Worm (Caenorhabditis elegans) whole organism, L4/young adult: ENCODE data around the gene atg-7.
A peak's percentile ranks its signal among the peaks of the same experiment; 100 is the strongest.

ENCODE experiments used
- W03F9.2 ChIP-seq: fragments of 150-350 bp; optimal IDR thresholded peaks from 2 replicates; lab custom pipeline; 2014; ENCODE audit warnings: missing biosample characterization, missing genetic modification characterization
- dao-5 ChIP-seq: sonication (generic microtip); optimal IDR thresholded peaks from 2 replicates; lab custom pipeline; 2016; ENCODE audit warnings: missing genotype, missing genetic modification characterization, moderate library complexity, missing compliant biosample characterization
- him-1 ChIP-seq: sonication (generic microtip); optimal IDR thresholded peaks from 2 replicates; lab custom pipeline; 2016; ENCODE audit warnings: missing genotype, missing genetic modification reagents, missing genetic modification characterization, missing compliant biosample characterization

The atg-7 gene

DNA sequence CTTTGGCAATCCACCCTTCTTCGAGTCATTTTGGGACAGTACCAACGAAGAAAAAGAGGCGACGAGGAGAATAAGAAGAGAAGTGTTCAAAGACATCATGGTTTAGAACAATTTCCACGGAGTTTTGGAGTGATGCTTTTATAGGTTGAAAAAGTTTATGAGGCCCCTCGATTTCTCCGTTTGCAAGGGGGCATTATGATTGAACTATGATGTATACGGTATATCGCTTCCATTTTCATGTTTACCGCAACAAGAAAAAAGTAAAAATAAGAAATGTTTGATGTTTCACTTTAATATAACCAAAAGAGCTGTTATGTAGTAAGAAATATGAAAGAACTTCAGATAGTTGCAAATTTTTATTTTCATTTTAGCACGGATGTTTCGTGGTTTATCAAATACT is 20.5 kb upstream of the atg-7 start, which contains the start of gene srlf-18:
Gene srlf-18, minus strand, starts transcription at position 101 of the 400 bp plus-strand sequence.
- TF ChIP-seq dao-5 (no peak), W03F9.2 (tag; lab: Kevin White, UChicago) (no peak), him-1 (tag; lab: Kevin White, UChicago) (no peak)

DNA sequence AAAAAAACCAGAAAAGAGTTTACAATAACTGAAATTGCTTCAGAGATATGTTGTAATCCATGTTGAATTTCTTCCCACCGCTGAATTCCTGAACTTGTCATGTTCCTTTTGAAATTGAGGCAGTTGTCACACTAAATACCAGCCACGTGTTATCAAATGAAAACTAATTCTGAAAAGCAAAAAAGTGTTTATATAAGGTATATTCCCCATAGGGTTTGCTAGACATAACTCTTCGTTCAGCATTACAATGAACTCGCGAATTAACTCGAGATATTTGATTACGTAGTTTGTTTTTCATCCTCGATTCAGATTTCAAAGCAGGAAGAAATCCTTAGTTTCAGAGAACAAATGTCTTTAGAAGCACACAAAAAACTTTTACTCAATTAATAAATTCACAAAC is 19.4 kb upstream of the atg-7 start, which contains the start of gene str-3:
Gene str-3, minus strand, starts transcription at position 101 of the 400 bp plus-strand sequence.
- no peak for TF ChIP-seq dao-5
- TF ChIP-seq W03F9.2 (tag; lab: Kevin White, UChicago): no peak
- TF ChIP-seq him-1 (tag; lab: Kevin White, UChicago): no peak

DNA sequence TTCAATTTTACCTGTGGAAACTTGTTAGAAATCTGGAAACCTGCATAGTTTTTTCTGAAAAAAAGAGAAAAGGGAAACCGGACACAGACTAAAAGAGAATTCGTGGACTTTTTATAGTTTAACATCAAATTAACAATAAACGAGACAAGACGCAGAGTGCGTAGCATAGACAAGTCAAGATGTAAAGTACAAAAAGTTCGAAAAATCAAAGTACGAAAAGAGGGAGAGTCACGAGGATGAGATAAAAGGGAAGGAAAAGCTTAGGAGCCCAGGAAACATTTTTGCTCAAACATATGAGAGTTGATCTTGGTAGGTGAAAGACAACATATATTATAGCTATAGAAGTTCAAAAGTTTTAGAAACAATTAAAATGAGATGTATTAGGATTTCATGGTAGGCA is 16.9 kb upstream of the atg-7 start, which contains the start of gene M7.12:
Gene M7.12, minus strand, starts transcription at position 188 of the 400 bp plus-strand sequence.
- TF ChIP-seq him-1 (tag; lab: Kevin White, UChicago): no peak
- no peak for TF ChIP-seq W03F9.2 (tag; lab: Kevin White, UChicago)
- no peak for TF ChIP-seq dao-5

DNA sequence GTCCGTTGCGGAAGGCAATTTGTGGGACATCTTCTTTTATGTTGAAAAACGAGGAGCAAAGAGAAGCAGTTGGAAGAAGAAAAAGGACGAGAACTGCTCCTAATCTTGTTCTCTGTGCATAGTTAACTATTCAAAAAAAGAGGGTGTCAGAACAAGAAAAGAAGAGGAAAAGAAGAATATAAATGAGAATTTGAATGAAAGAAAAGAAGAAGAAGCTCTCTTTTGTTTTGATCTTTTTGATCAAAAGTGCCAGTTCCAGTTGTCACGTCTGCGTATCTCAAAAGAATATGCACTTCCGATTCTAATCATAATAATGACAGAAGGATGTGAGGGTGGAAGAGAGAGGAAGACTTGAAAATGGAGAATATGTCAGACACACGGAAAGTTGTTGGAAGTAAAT is 14.1 kb upstream of the atg-7 start, which contains the start of gene M7.8:
Gene M7.8, minus strand, starts transcription at position 112 of the 400 bp plus-strand sequence.
- TF ChIP-seq W03F9.2 (tag; lab: Kevin White, UChicago) (no peak), dao-5 (no peak), him-1 (tag; lab: Kevin White, UChicago) (no peak)

DNA sequence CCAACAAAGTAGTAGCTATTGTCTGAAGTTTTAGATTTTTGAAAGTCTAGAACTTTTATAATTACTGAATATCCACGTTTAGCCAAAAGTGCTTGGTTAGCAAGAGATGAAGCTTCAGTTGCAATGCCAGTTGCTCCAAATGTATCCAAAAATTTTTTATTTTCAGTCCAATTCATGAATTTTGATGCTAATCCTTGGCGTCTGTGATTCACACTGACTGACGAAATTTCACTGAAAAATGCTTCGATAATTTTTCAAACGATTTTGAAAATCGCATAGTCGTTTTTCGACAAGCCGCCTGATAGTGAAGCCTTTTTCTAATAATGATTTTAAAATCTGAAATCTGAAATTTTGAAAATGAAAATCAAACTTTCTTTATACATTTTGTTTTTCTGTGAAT is 13.2 kb upstream of the atg-7 start:
- TF ChIP-seq W03F9.2 (tag; lab: Kevin White, UChicago): no peak
- TF ChIP-seq dao-5: no peak
- TF ChIP-seq him-1 (tag; lab: Kevin White, UChicago): no peak

DNA sequence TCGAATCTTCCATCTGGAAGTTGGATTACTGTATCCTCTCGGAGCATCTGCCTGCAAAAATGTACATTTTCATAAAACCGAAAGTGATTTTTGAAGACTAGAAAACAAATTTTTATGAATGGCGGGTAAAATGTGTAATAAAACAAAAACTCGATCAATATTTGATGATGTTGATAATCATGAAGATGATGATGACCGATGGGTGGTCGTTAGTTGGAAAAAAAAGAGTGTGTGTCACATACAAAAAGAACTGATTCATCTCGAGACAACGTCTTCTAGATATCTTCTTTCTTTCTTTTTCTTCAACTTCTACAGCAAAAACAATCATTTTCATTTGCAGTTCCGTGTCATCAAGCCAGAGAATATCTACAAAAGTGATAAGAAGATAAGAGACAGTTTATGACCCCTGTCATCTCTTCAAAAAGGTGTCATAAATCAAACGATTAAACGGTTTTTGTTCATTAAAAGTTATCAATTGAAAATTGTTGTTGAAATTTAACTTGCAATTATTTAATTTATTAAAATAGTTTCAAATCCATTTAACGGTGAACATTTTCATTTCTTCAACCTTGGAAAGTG is 11.7 kb upstream of the atg-7 start, which contains the start of gene bcc-1:
Gene bcc-1, minus strand, starts transcription at position 51 of the 579 bp plus-strand sequence.
- no peak for TF ChIP-seq dao-5
- no peak for TF ChIP-seq him-1 (tag; lab: Kevin White, UChicago)
- no peak for TF ChIP-seq W03F9.2 (tag; lab: Kevin White, UChicago)

DNA sequence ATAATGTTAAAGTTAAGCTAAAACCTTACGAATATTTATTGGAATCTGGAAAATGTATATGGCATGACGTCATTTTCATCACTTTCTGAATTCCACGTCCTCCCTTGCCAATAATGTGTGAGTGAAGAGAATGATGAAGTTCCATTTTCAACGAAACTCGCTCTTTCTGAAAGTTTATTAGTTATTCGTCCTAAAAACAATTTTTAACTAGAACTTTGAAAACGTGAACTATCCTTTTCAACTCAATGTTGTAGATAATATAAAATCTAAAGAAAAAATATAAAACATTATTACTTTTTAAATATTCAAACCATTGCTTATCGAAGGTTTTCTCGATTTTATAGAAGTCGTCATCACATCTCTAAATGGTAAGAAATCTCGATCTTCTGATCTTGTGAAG is 8.7 kb upstream of the atg-7 start, which contains the start of gene M7.7:
Gene M7.7, plus strand, starts transcription at position 301 of the 400 bp plus-strand sequence.
- no peak for TF ChIP-seq him-1 (tag; lab: Kevin White, UChicago)
- TF ChIP-seq dao-5: no peak
- TF ChIP-seq W03F9.2 (tag; lab: Kevin White, UChicago): no peak

DNA sequence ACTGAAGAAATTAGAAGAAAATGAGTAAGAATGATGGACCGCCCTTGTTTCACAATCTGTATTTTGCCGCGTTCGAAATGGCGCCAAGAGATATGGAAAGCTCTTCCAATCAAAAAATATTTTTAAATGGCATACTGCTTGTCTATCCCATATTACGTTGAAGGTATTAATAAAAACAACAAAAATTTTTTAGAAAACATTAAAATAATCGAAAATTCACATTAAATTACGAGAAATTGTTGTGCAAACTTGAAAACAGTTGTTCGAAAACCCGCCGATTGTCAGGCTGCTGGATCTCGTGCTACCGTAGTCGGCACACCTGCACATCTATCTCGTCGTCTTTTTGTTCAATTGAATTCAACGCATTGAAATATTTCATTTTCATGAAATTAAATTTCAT is 2.8 kb upstream of the atg-7 start, which contains the start of gene klc-1:
Gene klc-1, plus strand, starts transcription at position 127 of the 400 bp plus-strand sequence.
- TF ChIP-seq W03F9.2 (tag; lab: Kevin White, UChicago) (no peak), him-1 (tag; lab: Kevin White, UChicago) (no peak), dao-5 (no peak)

DNA sequence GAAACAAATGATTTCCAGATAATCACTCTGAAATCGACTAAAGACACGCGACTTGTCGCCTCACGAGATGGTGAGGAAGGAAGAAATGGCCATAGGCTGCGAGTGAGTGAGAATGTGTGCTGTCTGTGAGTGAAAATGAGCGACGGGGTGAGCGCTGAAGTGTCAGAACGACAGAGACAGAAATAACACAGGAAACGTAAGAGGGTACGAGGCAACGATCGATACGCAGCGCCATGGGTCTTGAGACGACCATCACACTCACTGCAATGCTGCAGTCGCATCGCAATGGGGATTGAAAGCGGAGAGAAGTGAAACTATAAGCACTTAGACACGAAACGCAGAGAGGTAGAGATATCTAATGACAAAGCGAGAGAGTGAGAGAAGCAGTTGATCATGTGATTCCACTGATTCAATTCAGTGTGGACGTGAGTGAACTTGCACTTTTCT is 2.0 kb upstream of the atg-7 start:
- TF ChIP-seq W03F9.2 (tag; lab: Kevin White, UChicago) (peak; percentile 70), him-1 (tag; lab: Kevin White, UChicago) (peak; percentile 90), dao-5 (peak; percentile 52)

DNA sequence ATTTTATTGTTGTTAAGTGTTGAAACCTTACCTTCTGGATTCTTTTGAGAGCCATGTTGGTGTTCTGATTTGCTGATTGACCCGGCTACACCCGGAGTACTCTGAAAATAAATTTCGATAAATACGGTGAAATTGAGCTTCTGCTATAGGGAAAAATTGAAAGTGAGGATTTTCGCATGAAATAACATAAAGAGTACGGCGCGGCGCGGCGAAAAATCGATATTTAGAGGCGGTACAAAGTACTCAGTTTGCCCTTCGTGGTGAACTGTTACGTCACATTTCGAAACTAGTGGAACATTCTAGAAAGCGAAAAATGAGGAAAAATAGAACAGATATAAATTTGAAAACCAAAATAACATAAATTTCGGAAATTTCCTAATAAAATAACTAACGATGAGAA is 1.3 kb upstream of the atg-7 start, which contains the start of gene let-70:
Gene let-70, minus strand, starts transcription at position 101 of the 400 bp plus-strand sequence.
- no peak for TF ChIP-seq W03F9.2 (tag; lab: Kevin White, UChicago)
- no peak for TF ChIP-seq dao-5
- TF ChIP-seq him-1 (tag; lab: Kevin White, UChicago): no peak

DNA sequence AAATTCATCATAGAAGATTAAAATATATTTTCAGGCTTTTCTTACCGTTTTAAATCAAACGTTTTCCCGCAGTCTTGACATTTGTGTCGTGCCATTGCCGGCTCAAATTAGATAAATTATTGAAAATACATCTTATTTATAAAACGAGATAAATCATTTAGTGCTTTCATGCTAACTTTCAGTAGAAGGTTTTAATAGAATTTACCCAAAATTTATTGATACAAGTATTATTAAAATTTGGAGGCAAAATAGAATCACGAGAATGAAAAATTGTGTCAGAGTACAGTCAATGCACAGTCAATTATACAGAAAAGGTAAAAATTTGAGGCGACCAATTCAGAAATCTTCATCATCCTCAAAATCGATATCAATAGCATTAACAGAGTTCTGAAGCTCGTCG is 2.4 kb downstream of the atg-7 start, which contains the start of gene Y5F2A.4:
Gene Y5F2A.4, minus strand, starts transcription at position 101 of the 400 bp plus-strand sequence.
- TF ChIP-seq him-1 (tag; lab: Kevin White, UChicago): no peak
- no peak for TF ChIP-seq W03F9.2 (tag; lab: Kevin White, UChicago)

DNA sequence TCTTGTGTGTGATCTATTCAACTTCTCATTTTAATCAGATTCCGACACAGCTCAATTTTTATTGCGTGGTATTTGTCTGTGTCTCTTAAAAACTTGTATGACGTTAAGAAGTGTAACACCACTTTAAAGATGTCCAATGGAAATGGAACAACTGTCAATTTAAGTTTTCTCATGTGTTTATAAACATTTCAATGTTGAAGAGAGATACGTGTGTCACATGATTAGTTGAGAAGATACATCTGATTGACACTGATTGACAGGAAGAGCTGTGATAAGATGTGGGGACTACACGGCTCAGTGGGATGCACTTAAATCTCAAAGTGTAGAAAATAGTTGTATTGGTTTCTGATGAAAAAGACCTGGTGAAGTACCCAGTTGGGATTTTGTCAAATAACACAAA is 12.5 kb downstream of the atg-7 start:
- no peak for TF ChIP-seq him-1 (tag; lab: Kevin White, UChicago)
- no peak for TF ChIP-seq W03F9.2 (tag; lab: Kevin White, UChicago)
- TF ChIP-seq dao-5: no peak

DNA sequence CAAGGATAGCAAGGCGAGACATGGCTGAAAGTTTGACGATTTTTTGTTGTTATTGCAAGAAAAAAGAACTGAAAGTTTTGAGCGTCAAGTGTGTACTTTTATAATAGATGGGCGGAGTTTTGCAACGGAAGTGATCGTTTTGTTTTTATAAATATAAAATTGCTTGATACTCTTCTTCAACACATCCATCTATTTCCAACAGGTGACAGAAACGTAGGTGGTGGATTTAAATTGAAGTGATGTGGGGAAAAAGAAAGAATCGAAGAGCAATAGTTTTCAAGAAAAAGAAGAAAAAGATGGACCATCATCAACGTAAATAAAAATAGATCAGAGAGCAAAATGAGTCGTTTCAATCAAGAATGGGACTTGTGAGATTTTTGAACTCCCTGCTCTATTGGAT is 13.9 kb downstream of the atg-7 start, which contains the start of gene ttr-17:
Gene ttr-17, minus strand, starts transcription at position 24 of the 400 bp plus-strand sequence.
- TF ChIP-seq W03F9.2 (tag; lab: Kevin White, UChicago) (no peak), him-1 (tag; lab: Kevin White, UChicago) (no peak), dao-5 (no peak)

DNA sequence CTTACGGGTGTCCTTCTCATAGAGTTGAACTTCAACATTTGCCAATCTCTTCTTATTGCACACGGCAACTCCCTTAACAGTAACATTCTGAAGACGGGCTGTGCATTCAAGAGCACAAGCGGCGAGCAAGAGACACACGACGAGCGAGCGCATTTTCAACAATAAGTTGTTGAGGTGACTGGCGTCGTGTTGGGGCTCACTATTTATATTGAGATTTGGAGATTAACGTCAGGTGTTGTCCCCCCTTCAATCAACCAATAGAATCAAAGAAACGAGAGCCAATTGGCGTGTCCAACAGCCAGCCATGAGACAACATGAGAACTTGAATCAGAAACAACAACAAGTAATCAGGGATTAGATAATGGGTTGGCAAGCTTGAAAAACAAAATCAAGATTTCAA is 16.9 kb downstream of the atg-7 start, which contains the start of gene ttr-16:
Gene ttr-16, minus strand, starts transcription at position 176 of the 400 bp plus-strand sequence.
- TF ChIP-seq dao-5 (no peak), W03F9.2 (tag; lab: Kevin White, UChicago) (no peak), him-1 (tag; lab: Kevin White, UChicago) (no peak)
